Worm (Caenorhabditis elegans): ENCODE measurements around the gene bckd-1A.

Gene bckd-1A

ce11 chrIII:13015754-13016317 lies 43.5 kb upstream of the bckd-1A start:
- TF ChIP-seq elt-2 (tag; optimal IDR thresholded peaks at IDR 0.05), result peak; percentile 18
- no peak for TF ChIP-seq nhr-12 (tag; optimal IDR thresholded peaks at IDR 0.05)
- no peak for TF ChIP-seq nhr-11 (tag; optimal IDR thresholded peaks at IDR 0.05)
- TF ChIP-seq nhr-85 (tag), result peak; percentile 81
- peak; percentile 6 for TF ChIP-seq pax-3 (tag; optimal IDR thresholded peaks at IDR 0.05)
- TF ChIP-seq unc-86 (tag; optimal IDR thresholded peaks at IDR 0.05), result no peak
- peak; percentile 50 for TF ChIP-seq vab-15 (tag; optimal IDR thresholded peaks at IDR 0.05)
- TF ChIP-seq C04F5.9 (tag; optimal IDR thresholded peaks at IDR 0.05), result no peak
- TF ChIP-seq aha-1 (tag; optimal IDR thresholded peaks at IDR 0.05), result no peak
- TF ChIP-seq skn-1 (tag; optimal IDR thresholded peaks at IDR 0.05), result no peak
- TF ChIP-seq sptf-1 (tag; optimal IDR thresholded peaks at IDR 0.05), result no peak
- TF ChIP-seq ceh-90 (tag; optimal IDR thresholded peaks at IDR 0.05), result no peak
- no peak for TF ChIP-seq ztf-11 (tag; optimal IDR thresholded peaks at IDR 0.05)
- TF ChIP-seq isw-1 (GFP tag; IDR thresholded peaks at IDR 0.05), result no peak
- TF ChIP-seq swsn-7 (tag; optimal IDR thresholded peaks at IDR 0.05), result peak; percentile 29
- TF ChIP-seq fkh-4 (tag; optimal IDR thresholded peaks at IDR 0.05; ENCODE audit: borderline replicate concordance), result no peak
- TF ChIP-seq rnt-1 (tag; optimal IDR thresholded peaks at IDR 0.05), result peak; percentile 63
- TF ChIP-seq lin-14 (GFP tag; optimal IDR thresholded peaks at IDR 0.05), result peak; percentile 57
- no peak for TF ChIP-seq efl-3 (GFP tag; optimal IDR thresholded peaks at IDR 0.05)
- TF ChIP-seq snpc-4 (tag; optimal IDR thresholded peaks at IDR 0.05), result no peak
- TF ChIP-seq ets-5 (GFP tag; IDR thresholded peaks at IDR 0.05), result no peak
- no peak for TF ChIP-seq nhr-76 (tag; optimal IDR thresholded peaks at IDR 0.05)
- no peak for TF ChIP-seq C34B4.2 (tag; optimal IDR thresholded peaks at IDR 0.05)
- TF ChIP-seq dpl-1 (GFP tag; optimal IDR thresholded peaks at IDR 0.05), result peak in 2 of 3 experiments; percentile 25
- no peak for TF ChIP-seq egl-13 (tag; optimal IDR thresholded peaks at IDR 0.05)
- TF ChIP-seq nhr-84 (tag; optimal IDR thresholded peaks at IDR 0.05), result no peak
- peak; percentile 21 to 51 for TF ChIP-seq efl-1 (optimal IDR thresholded peaks at IDR 0.05)
- peak; percentile 22 to 74 for TF ChIP-seq efl-1 (GFP tag; optimal IDR thresholded peaks at IDR 0.05 in 1 of 2)
- no peak for TF ChIP-seq tbx-2 (tag; optimal IDR thresholded peaks at IDR 0.05)
- TF ChIP-seq fkh-10 (GFP tag; optimal IDR thresholded peaks at IDR 0.05), result peak; percentile 27
- no peak for TF ChIP-seq unc-30 (tag; optimal IDR thresholded peaks at IDR 0.05)
- peak; percentile 52 for TF ChIP-seq fkh-8 (tag; optimal IDR thresholded peaks at IDR 0.05)
- peak; percentile 30 for TF ChIP-seq unc-130 (tag; optimal IDR thresholded peaks at IDR 0.05)
- TF ChIP-seq nhr-90 (tag; optimal IDR thresholded peaks at IDR 0.05; ENCODE audit: poor library complexity), result peak; percentile 37
- no peak for TF ChIP-seq pqm-1 (tag; optimal IDR thresholded peaks at IDR 0.05)
- TF ChIP-seq C16A3.4 (tag; optimal IDR thresholded peaks at IDR 0.05), result peak; percentile 48
- TF ChIP-seq grh-1 (GFP tag; IDR thresholded peaks at IDR 0.05), result no peak
- TF ChIP-seq hlh-4 (tag; optimal IDR thresholded peaks at IDR 0.05), result no peak
- TF ChIP-seq dsc-1 (tag; optimal IDR thresholded peaks at IDR 0.05), result peak; percentile 42
- TF ChIP-seq ztf-4 (tag; optimal IDR thresholded peaks at IDR 0.05), result no peak
- peak; percentile 47 for TF ChIP-seq nhr-20 (tag; optimal IDR thresholded peaks at IDR 0.05)
- TF ChIP-seq unc-98 (GFP tag; IDR thresholded peaks at IDR 0.05), result no peak
- TF ChIP-seq irx-1 (tag; optimal IDR thresholded peaks at IDR 0.05), result no peak
- TF ChIP-seq xbp-1 (tag; optimal IDR thresholded peaks at IDR 0.05), result no peak
- peak; percentile 5 for TF ChIP-seq lir-3 (tag; optimal IDR thresholded peaks at IDR 0.05; ENCODE audit: poor library complexity)
- no peak for TF ChIP-seq ces-1 (GFP tag; optimal IDR thresholded peaks at IDR 0.05)
- TF ChIP-seq sup-37 (GFP tag; optimal IDR thresholded peaks at IDR 0.05), result no peak
- TF ChIP-seq ama-1 (optimal IDR thresholded peaks at IDR 0.05), result no peak
- TF ChIP-seq hlh-17 (GFP tag; optimal IDR thresholded peaks at IDR 0.05; ENCODE audit: borderline replicate concordance), result no peak
- TF ChIP-seq hpl-2 (GFP tag; optimal IDR thresholded peaks at IDR 0.05), result peak; percentile 16
- no peak for TF ChIP-seq mef-2 (tag; optimal IDR thresholded peaks at IDR 0.05)
- no peak for TF ChIP-seq ceh-63 (GFP tag; optimal IDR thresholded peaks at IDR 0.05)
- no peak; the same call in 1 of the 2 replicates for TF ChIP-seq mab-9 (GFP tag; IDR thresholded peaks at IDR 0.05)
- peak; percentile 30 to 75 for TF ChIP-seq lin-35 (GFP tag; optimal IDR thresholded peaks at IDR 0.05)

Data from whole organism, L1 larva.